Fruit fly (Drosophila melanogaster): ENCODE results near the gene CG3999.

DNA sequence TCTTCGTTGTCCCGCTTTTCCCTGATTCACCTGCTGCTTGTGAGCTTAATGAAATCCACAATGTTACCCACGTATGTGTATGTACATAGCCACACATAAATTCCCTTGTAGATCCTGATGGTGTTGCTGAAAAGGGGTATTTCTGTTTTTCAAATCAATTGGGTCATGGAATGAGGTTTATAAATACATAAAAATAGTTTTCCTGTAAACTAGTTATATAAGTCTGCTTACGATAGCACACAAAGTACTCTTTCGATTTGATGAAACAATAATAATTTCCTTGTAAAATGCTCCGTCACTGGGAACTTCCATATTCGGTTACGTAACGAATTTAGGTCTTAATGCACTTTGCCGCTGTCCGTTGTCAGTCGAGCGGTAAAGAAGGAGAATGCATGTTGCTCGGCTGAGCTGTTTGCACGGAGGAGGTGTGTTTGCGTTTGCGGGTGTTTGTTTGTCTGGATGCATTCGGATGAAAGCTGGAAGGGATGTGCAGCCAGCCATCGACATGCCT is 18.7 kb downstream of the CG3999 start:
- TF ChIP-seq psq (optimal IDR thresholded peaks at IDR 0.05): no peak
- no peak for TF ChIP-seq insv (optimal IDR thresholded peaks at IDR 0.05)
- no peak for TF ChIP-seq h (optimal IDR thresholded peaks at IDR 0.05)
- no peak for TF ChIP-seq Myc (optimal IDR thresholded peaks at IDR 0.05)
- TF ChIP-seq ttk (optimal IDR thresholded peaks at IDR 0.05): no peak
- no peak for TF ChIP-seq Sin3A (optimal IDR thresholded peaks at IDR 0.05)

Data from Kc167 (cell line).